Fruit fly (Drosophila melanogaster): ENCODE measurements around the gene yellow-e3.

The yellow-e3 gene

dm6 chr3R:13356960-13357359 lies 47.7 kb downstream of the yellow-e3 start:
- TF ChIP-seq CG8478 (optimal IDR thresholded peaks at IDR 0.05) (no peak), CTCF (optimal IDR thresholded peaks at IDR 0.05) (no peak)
